Worm (Caenorhabditis elegans) whole organism, L2 larva: Measurements from ENCODE around the gene B0238.12.

Experiments used
- aly-2 ChIP-seq: fragments of 150-350 bp; optimal IDR thresholded peaks from 2 replicates; lab custom pipeline; 2014; ENCODE audit warnings: missing biosample characterization, missing genetic modification characterization
- elt-1 ChIP-seq: fragments of 150-350 bp; optimal IDR thresholded peaks from 2 replicates; lab custom pipeline; 2014; ENCODE audit warnings: missing biosample characterization, missing genetic modification characterization
- elt-3 ChIP-seq: sonication (generic microtip); optimal IDR thresholded peaks from 2 replicates; lab custom pipeline; 2017; ENCODE audit warnings: missing biosample characterization, missing genetic modification characterization
- mab-5 ChIP-seq: fragments of 150-350 bp; optimal IDR thresholded peaks from 2 replicates; lab custom pipeline; 2014; ENCODE audit warnings: missing biosample characterization, missing genetic modification characterization
- nhr-12 ChIP-seq: fragments of 150-350 bp; optimal IDR thresholded peaks from 2 replicates; lab custom pipeline; 2014; ENCODE audit warnings: missing biosample characterization, missing genetic modification characterization
- snpc-4 ChIP-seq: fragments of 150-350 bp; optimal IDR thresholded peaks from 2 replicates; lab custom pipeline; 2014; ENCODE audit warnings: missing biosample characterization, missing genetic modification characterization

ce11 chrV:5318349-5318748 is 52.7 kb downstream of the B0238.12 start:
- no peak for TF ChIP-seq mab-5 (tag; lab: Kevin White, UChicago)
- TF ChIP-seq nhr-12 (tag; lab: Kevin White, UChicago), result no peak
- TF ChIP-seq elt-3 (tag; lab: Kevin White, UChicago), result no peak
- TF ChIP-seq snpc-4, result no peak
- no peak for TF ChIP-seq elt-1 (tag; lab: Kevin White, UChicago)
- TF ChIP-seq aly-2 (tag; lab: Kevin White, UChicago), result no peak
